Worm (Caenorhabditis elegans): ENCODE data around the gene F21C10.5.

Gene F21C10.5

ce11 chrV:9165073-9165699 is 39.7 kb downstream of the F21C10.5 start, which contains the start of gene col-10:
Gene col-10, minus strand, starts transcription at chrV:9165307.
- TF ChIP-seq nhr-28 (tag; optimal IDR thresholded peaks at IDR 0.05): peak; percentile 41
- TF ChIP-seq T26A8.4 (GFP tag; IDR thresholded peaks at IDR 0.05): 0 out of 2 replicates have a peak, but pooled peaks have one; percentile 33
- peak; percentile 3 for TF ChIP-seq mep-1 (tag; optimal IDR thresholded peaks at IDR 0.05)
- TF ChIP-seq nhr-237 (tag; optimal IDR thresholded peaks at IDR 0.05): no peak
- no peak for TF ChIP-seq mdl-1 (tag; optimal IDR thresholded peaks at IDR 0.05)
- TF ChIP-seq saeg-2 (GFP tag; IDR thresholded peaks at IDR 0.05): no peak
- TF ChIP-seq daf-16 (GFP tag; optimal IDR thresholded peaks at IDR 0.05): no peak
- TF ChIP-seq daf-16 (tag; optimal IDR thresholded peaks at IDR 0.05): no peak
- TF ChIP-seq spr-1 (tag; optimal IDR thresholded peaks at IDR 0.05): no peak
- no peak for TF ChIP-seq ceh-82 (tag; optimal IDR thresholded peaks at IDR 0.05)
- TF ChIP-seq mes-2 (tag; optimal IDR thresholded peaks at IDR 0.05; ENCODE audit: poor library complexity, severe bottlenecking): no peak
- peak; percentile 6 for TF ChIP-seq hlh-11 (tag; optimal IDR thresholded peaks at IDR 0.05)
- no peak for TF ChIP-seq ceh-32 (tag; optimal IDR thresholded peaks at IDR 0.05; ENCODE audit: poor library complexity)
- TF ChIP-seq ZK546.5 (tag; optimal IDR thresholded peaks at IDR 0.05): no peak
- peak in 1 of 2 experiments; percentile 66 for TF ChIP-seq unc-62 (GFP tag; optimal IDR thresholded peaks at IDR 0.05 in 1 of 2)
- TF ChIP-seq unc-62 (tag; optimal IDR thresholded peaks at IDR 0.05): no peak
- TF ChIP-seq daf-8 (GFP tag; IDR thresholded peaks at IDR 0.05): no peak
- TF ChIP-seq nhr-25 (tag; optimal IDR thresholded peaks at IDR 0.05; ENCODE audit: borderline replicate concordance, insufficient read depth): peak; percentile 76
- TF ChIP-seq madf-9 (GFP tag; conservative IDR thresholded peaks at IDR 0.05): no peak
- no peak for TF ChIP-seq unc-130 (GFP tag; optimal IDR thresholded peaks at IDR 0.05)
- TF ChIP-seq nhr-42 (GFP tag; IDR thresholded peaks at IDR 0.05): 0 out of 2 replicates have a peak, but pooled peaks have one; percentile 18
- no peak for TF ChIP-seq nhr-41 (GFP tag; IDR thresholded peaks at IDR 0.05)
- TF ChIP-seq egl-27 (tag; optimal IDR thresholded peaks at IDR 0.05): no peak
- TF ChIP-seq spr-3 (GFP tag; optimal IDR thresholded peaks at IDR 0.05): no peak
- TF ChIP-seq mxl-2 (GFP tag; conservative IDR thresholded peaks at IDR 0.05): no peak
- no peak for TF ChIP-seq zfp-3 (GFP tag; conservative IDR thresholded peaks at IDR 0.05)
- TF ChIP-seq snpc-1.2 (GFP tag; IDR thresholded peaks at IDR 0.05): peak; percentile 35; the same call in 1 of the 2 replicates
- TF ChIP-seq Y48G9A.11 (GFP tag; IDR thresholded peaks at IDR 0.05): no peak
- no peak for TF ChIP-seq pha-4 (GFP tag; IDR thresholded peaks at IDR 0.05)
- no peak for TF ChIP-seq pha-4 (tag; optimal IDR thresholded peaks at IDR 0.05)
- no peak for TF ChIP-seq zip-11 (GFP tag; IDR thresholded peaks at IDR 0.05)
- peak; percentile 95 for TF ChIP-seq ama-1 (optimal IDR thresholded peaks at IDR 0.05)
- TF ChIP-seq lin-13 (GFP tag; optimal IDR thresholded peaks at IDR 0.05): no peak
- no peak for TF ChIP-seq ces-1 (GFP tag; optimal IDR thresholded peaks at IDR 0.05)
- TF ChIP-seq ceh-28 (tag; optimal IDR thresholded peaks at IDR 0.05): no peak
- no peak for TF ChIP-seq ctbp-1 (GFP tag; IDR thresholded peaks at IDR 0.05)
- TF ChIP-seq nhr-76 (tag; optimal IDR thresholded peaks at IDR 0.05): no peak
- TF ChIP-seq set-16 (GFP tag; IDR thresholded peaks at IDR 0.05): no peak
- TF ChIP-seq fos-1 (tag; optimal IDR thresholded peaks at IDR 0.05): no peak

- TF ChIP-seq nhr-28 (tag; optimal IDR thresholded peaks at IDR 0.05) (peak; percentile 19), F26F4.8 (GFP tag; conservative IDR thresholded peaks at IDR 0.05) (no peak), nhr-10 (tag; optimal IDR thresholded peaks at IDR 0.05) (no peak), nhr-25 (tag; optimal IDR thresholded peaks at IDR 0.05; ENCODE audit: borderline replicate concordance, insufficient read depth) (peak; percentile 13), unc-62 (GFP tag; optimal IDR thresholded peaks at IDR 0.05 in 1 of 2) (peak in 1 of 2 experiments; percentile 89), unc-62 (tag; optimal IDR thresholded peaks at IDR 0.05) (no peak), aha-1 (tag) (peak; percentile 22)
These were observed 40.9 kb downstream of the F21C10.5 start for ce11 chrV:9166306-9166705.

Measured in whole organism, L4 larva.